Fruit fly (Drosophila melanogaster) whole organism, embryonic: Measurements from ENCODE around the gene CG9270.

ENCODE experiments used
- CG3838 ChIP-seq: fragments of 200-800 bp; sonication (Bioruptor generic); optimal IDR thresholded peaks from 3 replicates; lab custom pipeline; 2016; ENCODE audit warnings: missing biosample characterization, missing genetic modification characterization
- CG5180 ChIP-seq: fragments of 200-800 bp; sonication (Bioruptor generic); optimal IDR thresholded peaks from 3 replicates; lab custom pipeline; 2017; ENCODE audit warnings: missing biosample characterization, missing genetic modification characterization, mild to moderate bottlenecking, moderate library complexity, missing genetic modification reagents
- Dfd ChIP-seq, 2 experiments: fragments of >200 bp; optimal IDR thresholded peaks; 2 replicates each; lab custom pipeline; 2017; ENCODE audit warnings: missing biosample characterization in 2 of 2, missing genetic modification characterization in 2 of 2
- cad ChIP-seq: fragments of >200 bp; optimal IDR thresholded peaks from 2 replicates; lab custom pipeline; 2017; ENCODE audit warnings: missing biosample characterization, missing genetic modification characterization
- lola ChIP-seq, 3 experiments: fragments of >200 bp in 2 of 3; fragments of 200-800 bp in 1 of 3; sonication (Bioruptor generic) in 1 of 3; optimal IDR thresholded peaks; 2 replicates each; lab custom pipeline; 2017 to 2019; ENCODE audit warnings: missing biosample characterization in 3 of 3, missing genetic modification characterization in 3 of 3, mild to moderate bottlenecking in 1 of 3, moderate library complexity in 1 of 3
- pnt ChIP-seq: fragments of 200-800 bp; sonication (Bioruptor generic); optimal IDR thresholded peaks from 3 replicates; lab custom pipeline; 2016; ENCODE audit warnings: missing biosample characterization, missing genetic modification characterization
- run ChIP-seq: fragments of 200-800 bp; sonication (Bioruptor generic); optimal IDR thresholded peaks from 3 replicates; lab custom pipeline; 2018; ENCODE audit warnings: missing biosample characterization, mild to moderate bottlenecking, missing genetic modification characterization
- salm ChIP-seq: fragments of 200-800 bp; sonication (Bioruptor generic); optimal IDR thresholded peaks from 2 replicates; lab custom pipeline; 2018; ENCODE audit warnings: missing biosample characterization, mild to moderate bottlenecking, missing genetic modification characterization
- slou ChIP-seq: fragments of 200-800 bp; sonication (Bioruptor generic); optimal IDR thresholded peaks from 3 replicates; lab custom pipeline; 2016; ENCODE audit warnings: missing biosample characterization, missing genetic modification characterization

DNA sequence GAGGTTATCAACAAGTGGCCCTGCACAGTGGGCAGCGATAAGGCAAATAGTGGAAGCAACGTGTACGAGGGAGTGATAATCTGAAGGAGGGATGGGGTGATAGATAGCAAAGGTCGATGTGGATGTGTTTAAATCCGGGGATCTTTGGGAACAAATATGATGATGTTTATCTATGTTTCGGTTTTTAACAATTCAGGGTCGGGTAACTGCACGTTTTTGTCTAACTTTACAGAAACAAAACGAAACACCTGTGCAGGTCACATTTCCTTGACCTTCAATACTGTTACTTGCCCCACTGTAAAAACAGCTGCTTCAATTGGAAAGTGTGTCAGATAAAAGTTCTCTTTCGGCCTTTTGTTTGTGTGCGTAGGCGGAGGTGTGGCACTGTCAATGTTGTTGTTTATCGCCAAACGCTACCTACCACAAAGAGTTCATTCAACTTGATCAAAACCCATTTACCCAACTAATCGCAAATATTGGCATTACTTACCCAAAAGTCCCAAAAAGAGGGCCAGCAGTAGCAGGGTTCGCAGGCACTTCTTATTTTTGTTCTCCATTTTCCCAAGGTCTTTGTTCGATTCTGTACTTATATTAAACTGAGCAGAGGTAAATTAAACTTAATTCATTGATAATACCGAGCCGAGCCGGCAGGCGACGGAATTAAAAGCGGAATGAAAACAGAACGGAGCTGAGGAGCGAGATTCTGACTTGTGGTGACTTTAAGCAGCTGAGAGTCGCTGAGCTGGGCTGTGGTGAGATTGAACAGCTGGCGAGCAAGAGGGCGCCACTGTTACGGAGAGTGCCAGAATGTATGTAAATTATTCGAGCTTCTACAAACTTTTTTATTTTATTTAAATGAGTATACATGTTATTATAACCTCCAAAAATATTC, 11.5 kb downstream of the CG9270 start, which contains the start of gene Mtp:
- TF ChIP-seq Dfd (GFP tag; optimal IDR thresholded peaks at IDR 0.05; lab: Kevin White, UChicago) (no peak), run (no peak), CG5180 (peak; percentile 38), cad (GFP tag; lab: Kevin White, UChicago) (no peak), lola (GFP tag; optimal IDR thresholded peaks at IDR 0.05; lab: Kevin White, UChicago) (peak in 1 of 3 experiments; percentile 79), salm (tag; lab: Kevin White, UChicago) (peak; percentile 50), CG3838 (no peak), pnt (peak; percentile 79), slou (GFP tag; lab: Kevin White, UChicago) (peak; percentile 39)
